Fruit fly (Drosophila melanogaster): Measurements from ENCODE around the gene Mulk.
A peak's percentile ranks its signal among the peaks of the same experiment; 100 is the strongest.

Gene Mulk

DNA sequence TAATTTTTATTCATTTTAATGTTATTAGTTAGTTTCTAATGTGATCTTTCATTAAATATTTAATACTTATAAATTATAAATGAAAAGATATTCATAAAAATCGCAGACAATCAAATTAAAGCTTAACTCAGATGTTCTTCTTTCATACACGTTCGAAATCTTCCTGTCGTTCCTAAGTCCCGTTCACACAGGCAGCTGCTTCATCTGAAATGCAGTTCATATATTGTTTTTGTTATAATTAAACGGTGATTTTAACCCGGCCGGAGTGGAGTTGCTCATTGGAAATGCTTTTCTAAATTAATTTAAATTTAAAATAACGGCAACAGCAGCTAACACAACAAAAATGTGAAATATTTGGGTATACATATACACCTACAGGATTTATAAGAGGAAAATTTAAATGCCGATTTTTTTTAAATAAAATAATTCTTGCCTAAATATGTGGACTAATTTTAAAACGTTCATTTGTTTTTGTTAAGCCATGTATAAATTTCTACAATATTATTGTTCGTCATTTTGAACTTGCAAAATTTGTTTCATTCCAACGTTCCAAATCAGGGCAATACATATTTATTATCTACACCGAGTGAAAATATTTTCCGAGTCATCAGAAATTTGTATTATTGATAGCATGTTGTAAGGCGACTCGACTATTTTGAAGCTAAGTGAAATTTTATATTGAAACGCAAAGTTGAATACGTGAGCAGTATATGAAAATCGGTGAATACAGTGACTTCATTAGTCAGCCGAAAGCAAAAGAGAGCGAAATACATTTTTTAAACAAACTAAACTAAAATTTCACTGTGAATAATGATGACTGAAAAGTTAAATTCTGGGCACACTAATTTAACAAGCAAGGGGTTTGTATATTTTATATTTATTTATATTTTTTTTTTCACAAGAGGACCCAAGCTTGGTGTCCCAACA is 30.9 kb upstream of the Mulk start, which contains the start of gene me31B (continued):
- peak in 1 of 2 experiments; percentile 35 for TF ChIP-seq crp (GFP tag; optimal IDR thresholded peaks at IDR 0.05)
- TF ChIP-seq ken (GFP tag; IDR thresholded peaks at IDR 0.05): no peak
- peak; percentile 73 for TF ChIP-seq CG4617 (GFP tag; optimal IDR thresholded peaks at IDR 0.05; ENCODE audit: borderline replicate concordance)
- TF ChIP-seq CG6654 (GFP tag; optimal IDR thresholded peaks at IDR 0.05): no peak
- TF ChIP-seq Sox100B (GFP tag; optimal IDR thresholded peaks at IDR 0.05): peak; percentile 25
- no peak for TF ChIP-seq so (GFP tag; IDR thresholded peaks at IDR 0.05)
- no peak for TF ChIP-seq CG8944 (GFP tag; optimal IDR thresholded peaks at IDR 0.05)
- TF ChIP-seq CG11398 (GFP tag; optimal IDR thresholded peaks at IDR 0.05): peak; percentile 97
- no peak for TF ChIP-seq CG17359 (tag; optimal IDR thresholded peaks at IDR 0.05)
- TF ChIP-seq Spps (tag; optimal IDR thresholded peaks at IDR 0.05): no peak
- no peak for TF ChIP-seq Tbp (GFP tag; optimal IDR thresholded peaks at IDR 0.05)
- no peak for TF ChIP-seq Sox102F (GFP tag; optimal IDR thresholded peaks at IDR 0.05)
- TF ChIP-seq pum (GFP tag; optimal IDR thresholded peaks at IDR 0.05): no peak
- 0 out of 2 replicates have a peak, but pooled peaks have one; percentile 12 for TF ChIP-seq MBD-R2 (GFP tag; IDR thresholded peaks at IDR 0.05)
- no peak for TF ChIP-seq CG15073 (GFP tag; optimal IDR thresholded peaks at IDR 0.05)
- TF ChIP-seq pita (GFP tag; optimal IDR thresholded peaks at IDR 0.05): no peak
- TF ChIP-seq GATAe (GFP tag; conservative IDR thresholded peaks at IDR 0.05): no peak
- no peak for TF ChIP-seq hb (GFP tag; IDR thresholded peaks at IDR 0.05; ENCODE audit: partially characterized antibody)
- TF ChIP-seq CG13775 (GFP tag; optimal IDR thresholded peaks at IDR 0.05): no peak
- TF ChIP-seq YL-1 (GFP tag; optimal IDR thresholded peaks at IDR 0.05): peak; percentile 12
- peak; percentile 93 for TF ChIP-seq CG1024 (GFP tag; IDR thresholded peaks at IDR 0.05)
- no peak for TF ChIP-seq Sry-β (GFP tag; optimal IDR thresholded peaks at IDR 0.05)
- TF ChIP-seq CG2120 (GFP tag; optimal IDR thresholded peaks at IDR 0.05): no peak
- no peak for TF ChIP-seq p53 (GFP tag; optimal IDR thresholded peaks at IDR 0.05)
- TF ChIP-seq Pdp1 (GFP tag; optimal IDR thresholded peaks at IDR 0.05): peak in 1 of 2 experiments; percentile 15
- TF ChIP-seq Camta (GFP tag; optimal IDR thresholded peaks at IDR 0.05): no peak
- peak; percentile 17 for TF ChIP-seq CG1233 (GFP tag; optimal IDR thresholded peaks at IDR 0.05)
- TF ChIP-seq CG18011 (GFP tag; optimal IDR thresholded peaks at IDR 0.05): no peak
- peak; percentile 70; the same call in 1 of the 3 replicates for TF ChIP-seq CG17361 (GFP tag; IDR thresholded peaks at IDR 0.05)
- no peak for TF ChIP-seq ap (GFP tag; IDR thresholded peaks at IDR 0.05)
- TF ChIP-seq pfk (GFP tag; optimal IDR thresholded peaks at IDR 0.05): peak; percentile 90
- TF ChIP-seq Lhr (GFP tag; optimal IDR thresholded peaks at IDR 0.05): peak; percentile 7
- TF ChIP-seq CG2116 (GFP tag; optimal IDR thresholded peaks at IDR 0.05): no peak
- TF ChIP-seq NfI (GFP tag; optimal IDR thresholded peaks at IDR 0.05): no peak
- TF ChIP-seq CG12659 (GFP tag; optimal IDR thresholded peaks at IDR 0.05): peak; percentile 49
- TF ChIP-seq CG6765 (GFP tag; optimal IDR thresholded peaks at IDR 0.05): no peak
- TF ChIP-seq Ssrp (tag; optimal IDR thresholded peaks at IDR 0.05): peak; percentile 36
- TF ChIP-seq Usf (GFP tag; optimal IDR thresholded peaks at IDR 0.05): no peak
- TF ChIP-seq Meics (GFP tag; optimal IDR thresholded peaks at IDR 0.05): no peak
- TF ChIP-seq mld (GFP tag; IDR thresholded peaks at IDR 0.05; ENCODE audit: partially characterized antibody): no peak
- TF ChIP-seq lola (GFP tag; optimal IDR thresholded peaks at IDR 0.05): peak in 1 of 3 experiments; percentile 26
- TF ChIP-seq CG12942 (GFP tag; optimal IDR thresholded peaks at IDR 0.05): peak; percentile 38
- TF ChIP-seq sqz (GFP tag; optimal IDR thresholded peaks at IDR 0.05): no peak
- TF ChIP-seq CG17568 (GFP tag; optimal IDR thresholded peaks at IDR 0.05): no peak
- peak; percentile 100 for TF ChIP-seq CG30020 (tag; optimal IDR thresholded peaks at IDR 0.05)
- TF ChIP-seq ssp (GFP tag; IDR thresholded peaks at IDR 0.05): peak; percentile 88
- TF ChIP-seq Sry-δ (GFP tag; optimal IDR thresholded peaks at IDR 0.05): peak; percentile 1

Measured in whole organism, embryonic.